Fruit fly (Drosophila melanogaster) whole organism, prepupa: ENCODE data around the gene bin.

Experiments
- CG3032 ChIP-seq: fragments of 200-800 bp; optimal IDR thresholded peaks from 2 replicates; lab custom pipeline; 2019; ENCODE audit warnings: missing biosample characterization, mild to moderate bottlenecking, missing genetic modification characterization, moderate library complexity
- CG6854 ChIP-seq: fragments of 200-800 bp; sonication (Bioruptor generic); optimal IDR thresholded peaks from 2 replicates; lab custom pipeline; 2017; ENCODE audit warnings: missing biosample characterization, mild to moderate bottlenecking, missing genetic modification characterization
- Eip93F ChIP-seq: fragments of 200-800 bp; sonication (Bioruptor generic); optimal IDR thresholded peaks from 2 replicates; lab custom pipeline; 2016; ENCODE audit warnings: missing biosample characterization, mild to moderate bottlenecking, missing genetic modification characterization
- Gug ChIP-seq: fragments of 200-800 bp; sonication (Bioruptor generic); IDR thresholded peaks from 2 replicates; pipeline ENCODE4 v1.3.6; 2022; ENCODE audit warnings: missing biosample characterization, missing genetic modification characterization
- Sox14 ChIP-seq: fragments of 200-800 bp; sonication (Bioruptor generic); optimal IDR thresholded peaks from 3 replicates; lab custom pipeline; 2016; ENCODE audit warnings: missing biosample characterization, missing genetic modification characterization

dm6 chr3L:6967797-6968196 lies 22.6 kb upstream of the bin start, which contains the start of gene CG10064:
- TF ChIP-seq Gug: no peak
- no peak for TF ChIP-seq CG3032 (tag; lab: Kevin White, UChicago)
- TF ChIP-seq Eip93F (GFP tag; lab: Kevin White, UChicago): no peak
- no peak for TF ChIP-seq CG6854
- no peak for TF ChIP-seq Sox14 (GFP tag; lab: Kevin White, UChicago)
